Fruit fly (Drosophila melanogaster): ENCODE results near the gene Gas41.

Gas41 gene

dm6 chr2L:6919203-6919849 is 30.7 kb downstream of the Gas41 start (continued):
- TF ChIP-seq Six4 (GFP tag; optimal IDR thresholded peaks at IDR 0.05) (no peak), CG4424 (GFP tag; optimal IDR thresholded peaks at IDR 0.05) (no peak), CG4328 (GFP tag; optimal IDR thresholded peaks at IDR 0.05) (no peak), crc (GFP tag; optimal IDR thresholded peaks at IDR 0.05) (no peak), CG17568 (GFP tag; optimal IDR thresholded peaks at IDR 0.05) (no peak), HHEX (GFP tag; optimal IDR thresholded peaks at IDR 0.05) (no peak), CG11504 (tag; optimal IDR thresholded peaks at IDR 0.05) (no peak), Sox100B (GFP tag; optimal IDR thresholded peaks at IDR 0.05) (no peak), z (GFP tag; IDR thresholded peaks at IDR 0.05) (no peak), CG7271 (tag; optimal IDR thresholded peaks at IDR 0.05) (no peak), CG7963 (GFP tag; IDR thresholded peaks at IDR 0.05; ENCODE audit: partially characterized antibody) (0 out of 3 replicates have a peak, but pooled peaks have one; percentile 12), Xrp1 (GFP tag; IDR thresholded peaks at IDR 0.05) (no peak), CG12391 (tag; optimal IDR thresholded peaks at IDR 0.05) (peak; percentile 27), Meics (GFP tag; optimal IDR thresholded peaks at IDR 0.05) (no peak), phol (tag; optimal IDR thresholded peaks at IDR 0.05) (no peak), br (optimal IDR thresholded peaks at IDR 0.05) (no peak), CG18262 (tag; optimal IDR thresholded peaks at IDR 0.05) (peak; percentile 48), Kr (GFP tag; optimal IDR thresholded peaks at IDR 0.05) (no peak), CG10209 (GFP tag; optimal IDR thresholded peaks at IDR 0.05) (no peak), Poxn (GFP tag; IDR thresholded peaks at IDR 0.05) (no peak), CG1024 (GFP tag; IDR thresholded peaks at IDR 0.05) (no peak), CG10959 (GFP tag; IDR thresholded peaks at IDR 0.05) (no peak), tna (GFP tag; IDR thresholded peaks at IDR 0.05; ENCODE audit: partially characterized antibody) (peak; percentile 27; the same call in 1 of the 2 replicates), hb (GFP tag; IDR thresholded peaks at IDR 0.05; ENCODE audit: partially characterized antibody) (no peak), trem (tag; optimal IDR thresholded peaks at IDR 0.05) (no peak), odd (GFP tag; optimal IDR thresholded peaks at IDR 0.05) (no peak), kni (GFP tag; optimal IDR thresholded peaks at IDR 0.05) (no peak), CG12769 (tag; optimal IDR thresholded peaks at IDR 0.05) (no peak), CG14710 (tag; optimal IDR thresholded peaks at IDR 0.05) (no peak), CG3847 (GFP tag; IDR thresholded peaks at IDR 0.05) (no peak), pzg (GFP tag; optimal IDR thresholded peaks at IDR 0.05) (peak; percentile 49), CG8765 (GFP tag; IDR thresholded peaks at IDR 0.05) (no peak), CG4282 (GFP tag; optimal IDR thresholded peaks at IDR 0.05) (no peak), CG18619 (GFP tag; optimal IDR thresholded peaks at IDR 0.05) (peak; percentile 16), CG12659 (GFP tag; optimal IDR thresholded peaks at IDR 0.05) (no peak), CG2129 (GFP tag; IDR thresholded peaks at IDR 0.05; ENCODE audit: partially characterized antibody) (no peak), cato (GFP tag; optimal IDR thresholded peaks at IDR 0.05; ENCODE audit: borderline replicate concordance) (no peak), Hr39 (optimal IDR thresholded peaks at IDR 0.05) (no peak), CG10366 (GFP tag; IDR thresholded peaks at IDR 0.05) (no peak), CG6272 (GFP tag; IDR thresholded peaks at IDR 0.05) (no peak), Rx (GFP tag; IDR thresholded peaks at IDR 0.05) (no peak), CG8944 (GFP tag; optimal IDR thresholded peaks at IDR 0.05) (no peak), CTCF (GFP tag; optimal IDR thresholded peaks at IDR 0.05) (no peak), D (optimal IDR thresholded peaks at IDR 0.05) (no peak), D (GFP tag; optimal IDR thresholded peaks at IDR 0.05) (no peak), NFAT (GFP tag; IDR thresholded peaks at IDR 0.05) (no peak), CG15011 (GFP tag; optimal IDR thresholded peaks at IDR 0.05) (no peak), Fer1 (GFP tag; optimal IDR thresholded peaks at IDR 0.05) (no peak)

All from whole organism, embryonic.